Fruit fly (Drosophila melanogaster) whole organism, embryonic: ENCODE results near the gene Charon.

ENCODE experiments used
- B-H1 ChIP-seq: fragments of 200-800 bp; sonication (Bioruptor generic); IDR thresholded peaks from 3 replicates; pipeline ENCODE4 v1.3.6; 2022; ENCODE audit warnings: missing biosample characterization, missing genetic modification characterization
- Blimp-1 ChIP-seq: fragments of 200-800 bp; sonication (Bioruptor generic); optimal IDR thresholded peaks from 3 replicates; lab custom pipeline; 2018; ENCODE audit warnings: missing biosample characterization, missing genetic modification characterization, mild to moderate bottlenecking, moderate library complexity, missing genetic modification reagents
- CG10267 ChIP-seq: fragments of 200-800 bp; sonication (Bioruptor generic); optimal IDR thresholded peaks from 2 replicates; lab custom pipeline; 2018; ENCODE audit warnings: missing biosample characterization, mild to moderate bottlenecking, missing genetic modification characterization, moderate library complexity
- CG11085 ChIP-seq: fragments of 200-800 bp; sonication (Bioruptor generic); IDR thresholded peaks from 2 replicates; pipeline ENCODE4 v1.3.6; 2022; ENCODE audit warnings: missing biosample characterization, missing genetic modification characterization
- CG11504 ChIP-seq: fragments of 200-800 bp; sonication (Bioruptor generic); optimal IDR thresholded peaks from 3 replicates; lab custom pipeline; 2019; ENCODE audit warnings: missing biosample characterization, mild to moderate bottlenecking, missing genetic modification characterization, moderate library complexity
- CG1233 ChIP-seq: fragments of 200-800 bp; sonication (Bioruptor generic); optimal IDR thresholded peaks from 4 replicates; lab custom pipeline; 2018; ENCODE audit warnings: missing biosample characterization, mild to moderate bottlenecking, missing genetic modification characterization
- CG18599 ChIP-seq: fragments of 200-800 bp; sonication (Bioruptor generic); optimal IDR thresholded peaks from 3 replicates; lab custom pipeline; 2017; ENCODE audit warnings: missing biosample characterization, missing genetic modification characterization, mild to moderate bottlenecking, moderate library complexity, missing genetic modification reagents
- CG3281 ChIP-seq: fragments of 200-800 bp; sonication (Bioruptor generic); optimal IDR thresholded peaks from 3 replicates; lab custom pipeline; 2017; ENCODE audit warnings: missing biosample characterization, mild to moderate bottlenecking, missing genetic modification characterization
- CG3407 ChIP-seq: fragments of 200-800 bp; sonication (Bioruptor generic); optimal IDR thresholded peaks from 2 replicates; lab custom pipeline; 2018; ENCODE audit warnings: missing biosample characterization, mild to moderate bottlenecking, missing genetic modification characterization
- CG3726 ChIP-seq: fragments of 200-800 bp; sonication (Bioruptor generic); IDR thresholded peaks from 3 replicates; pipeline ENCODE4, ENCODE4 v1.3.6; 2022; ENCODE audit warnings: missing biosample characterization, missing genetic modification characterization
- CG6813 ChIP-seq: fragments of 200-800 bp; sonication (Bioruptor generic); optimal IDR thresholded peaks from 2 replicates; lab custom pipeline; 2017; ENCODE audit warnings: missing biosample characterization, missing genetic modification characterization, mild to moderate bottlenecking, moderate library complexity, missing genetic modification reagents
- CG8388 ChIP-seq: fragments of 200-800 bp; sonication (Bioruptor generic); optimal IDR thresholded peaks from 2 replicates; lab custom pipeline; 2019; ENCODE audit warnings: missing biosample characterization, mild to moderate bottlenecking, missing genetic modification characterization, moderate library complexity
- CG8478 ChIP-seq: fragments of >200 bp; optimal IDR thresholded peaks from 2 replicates; lab custom pipeline; 2018
- CTCF ChIP-seq: fragments of 200-800 bp; sonication (Bioruptor generic); optimal IDR thresholded peaks from 2 replicates; lab custom pipeline; 2017; ENCODE audit warnings: missing biosample characterization, mild to moderate bottlenecking, missing genetic modification characterization, moderate library complexity
- CoRest ChIP-seq: fragments of 200-800 bp; sonication (Bioruptor generic); optimal IDR thresholded peaks from 3 replicates; lab custom pipeline; 2018; ENCODE audit warnings: missing biosample characterization, mild to moderate bottlenecking, missing genetic modification characterization, moderate library complexity
- Deaf1 ChIP-seq: fragments of 200-800 bp; optimal IDR thresholded peaks from 3 replicates; lab custom pipeline; 2019; ENCODE audit warnings: missing biosample characterization, mild to moderate bottlenecking, missing genetic modification characterization, moderate library complexity
- Hr3 ChIP-seq: fragments of 200-800 bp; sonication (Bioruptor generic); optimal IDR thresholded peaks from 3 replicates; lab custom pipeline; 2016; ENCODE audit warnings: missing biosample characterization, missing genetic modification characterization
- Hr78 ChIP-seq, 2 experiments: fragments of 200-800 bp in 1 of 2; fragments of >200 bp in 1 of 2; sonication (Bioruptor generic) in 1 of 2; optimal IDR thresholded peaks; 2 replicates each; lab custom pipeline; 2017 to 2019; ENCODE audit warnings: missing biosample characterization in 2 of 2, missing genetic modification characterization in 2 of 2, mild to moderate bottlenecking in 1 of 2, moderate library complexity in 1 of 2
- Lhr ChIP-seq: fragments of 200-800 bp; sonication (Bioruptor generic); optimal IDR thresholded peaks from 3 replicates; lab custom pipeline; 2017; ENCODE audit warnings: mild to moderate bottlenecking, missing biosample characterization, missing genetic modification reagents, missing genetic modification characterization
- Med ChIP-seq: fragments of 200-800 bp; sonication (Bioruptor generic); peaks from one replicate; lab custom pipeline; 2016; ENCODE audit warnings: missing biosample characterization, missing genetic modification characterization, mild to moderate bottlenecking, inconsistent platforms, moderate library complexity
- Mrtf ChIP-seq: fragments of 200-800 bp; sonication (Bioruptor generic); IDR thresholded peaks from 3 replicates; pipeline ENCODE4 v1.3.6; 2022; ENCODE audit warnings: missing biosample characterization, missing genetic modification characterization
- Neu2 ChIP-seq: fragments of 200-800 bp; sonication (Bioruptor generic); optimal IDR thresholded peaks from 3 replicates; lab custom pipeline; 2016; ENCODE audit warnings: missing biosample characterization, missing genetic modification characterization, borderline replicate concordance
- Pdp1 ChIP-seq, 2 experiments: fragments of 200-800 bp; sonication (Bioruptor generic); optimal IDR thresholded peaks; 3 replicates each; lab custom pipeline; 2016; ENCODE audit warnings: missing biosample characterization in 2 of 2, missing genetic modification characterization in 2 of 2, mild to moderate bottlenecking in 1 of 2, moderate library complexity in 1 of 2
- abd-A ChIP-seq: fragments of 200-800 bp; sonication (Bioruptor generic); optimal IDR thresholded peaks from 3 replicates; lab custom pipeline; 2019; ENCODE audit warnings: missing biosample characterization, mild to moderate bottlenecking, missing genetic modification characterization, moderate library complexity
- ase ChIP-seq: fragments of 200-800 bp; sonication (Bioruptor generic); IDR thresholded peaks from 3 replicates; pipeline ENCODE4 v1.3.6; 2022; ENCODE audit warnings: missing biosample characterization, missing genetic modification characterization
- chif ChIP-seq, 2 experiments: fragments of 200-800 bp; sonication (Bioruptor generic); optimal IDR thresholded peaks; 3 replicates each; lab custom pipeline; 2016; ENCODE audit warnings: missing biosample characterization in 2 of 2, missing genetic modification characterization in 2 of 2
- chinmo ChIP-seq: fragments of 200-800 bp; sonication (Bioruptor generic); IDR thresholded peaks from 4 replicates; pipeline ENCODE4 v1.3.6; 2022; ENCODE audit warnings: missing biosample characterization, missing genetic modification characterization; ENCODE audit not compliant: partially characterized antibody
- crol ChIP-seq: fragments of 200-800 bp; sonication (Bioruptor generic); IDR thresholded peaks from 2 replicates; pipeline ENCODE4 v1.3.6; 2022; ENCODE audit warnings: missing biosample characterization, missing genetic modification characterization
- ewg ChIP-seq: fragments of 200-800 bp; sonication (Bioruptor generic); optimal IDR thresholded peaks from 3 replicates; lab custom pipeline; 2017; ENCODE audit warnings: mild to moderate bottlenecking, missing biosample characterization, missing genetic modification reagents, missing genetic modification characterization
- exex ChIP-seq: fragments of 200-800 bp; sonication (Bioruptor generic); optimal IDR thresholded peaks from 4 replicates; lab custom pipeline; 2018; ENCODE audit warnings: missing biosample characterization, mild to moderate bottlenecking, missing genetic modification characterization, moderate library complexity
- grau ChIP-seq: fragments of 200-800 bp; optimal IDR thresholded peaks from 3 replicates; lab custom pipeline; 2019; ENCODE audit warnings: missing biosample characterization, mild to moderate bottlenecking, missing genetic modification characterization, moderate library complexity
- gro ChIP-seq: fragments of 200-800 bp; sonication (Bioruptor generic); optimal IDR thresholded peaks from 2 replicates; lab custom pipeline; 2016; ENCODE audit warnings: missing biosample characterization, missing genetic modification characterization
- hbn ChIP-seq: fragments of 200-800 bp; sonication (Bioruptor generic); IDR thresholded peaks from 2 replicates; pipeline ENCODE4 v1.3.6; 2022; ENCODE audit warnings: missing biosample characterization, missing genetic modification characterization; ENCODE audit not compliant: partially characterized antibody
- lab ChIP-seq: fragments of 200-800 bp; sonication (Bioruptor generic); optimal IDR thresholded peaks from 3 replicates; lab custom pipeline; 2017; ENCODE audit warnings: missing biosample characterization, missing genetic modification characterization, mild to moderate bottlenecking, moderate library complexity, missing genetic modification reagents
- mirr ChIP-seq: fragments of 200-800 bp; sonication (Bioruptor generic); optimal IDR thresholded peaks from 3 replicates; lab custom pipeline; 2018; ENCODE audit warnings: missing biosample characterization, mild to moderate bottlenecking, missing genetic modification characterization
- nerfin-1 ChIP-seq: fragments of 200-800 bp; sonication (Bioruptor generic); optimal IDR thresholded peaks from 3 replicates; lab custom pipeline; 2019; ENCODE audit warnings: missing biosample characterization, mild to moderate bottlenecking, missing genetic modification characterization, moderate library complexity
- row ChIP-seq: fragments of 200-800 bp; sonication (Bioruptor generic); IDR thresholded peaks from 3 replicates; pipeline ENCODE4 v1.3.6; 2022; ENCODE audit warnings: missing biosample characterization, missing genetic modification characterization
- salm ChIP-seq: fragments of 200-800 bp; sonication (Bioruptor generic); optimal IDR thresholded peaks from 2 replicates; lab custom pipeline; 2018; ENCODE audit warnings: missing biosample characterization, mild to moderate bottlenecking, missing genetic modification characterization
- scrt ChIP-seq: fragments of 200-800 bp; sonication (Bioruptor generic); optimal IDR thresholded peaks from 2 replicates; lab custom pipeline; 2018; ENCODE audit warnings: missing biosample characterization, mild to moderate bottlenecking, missing genetic modification characterization, moderate library complexity
- stc ChIP-seq: fragments of 200-800 bp; sonication (Bioruptor generic); IDR thresholded peaks from 2 replicates; pipeline ENCODE4 v1.3.6; 2022; ENCODE audit warnings: missing biosample characterization, missing genetic modification characterization
- tll ChIP-seq, 2 experiments: fragments of 200-800 bp in 1 of 2; fragments of >200 bp in 1 of 2; sonication (Bioruptor generic) in 1 of 2; optimal IDR thresholded peaks; 2 replicates each; lab custom pipeline; 2017 to 2019; ENCODE audit warnings: missing biosample characterization in 2 of 2, missing genetic modification characterization in 2 of 2, mild to moderate bottlenecking in 1 of 2, moderate library complexity in 1 of 2
- vvl ChIP-seq: fragments of 200-800 bp; sonication (Bioruptor generic); IDR thresholded peaks from 2 replicates; pipeline ENCODE4 v1.3.6; 2022; ENCODE audit warnings: missing biosample characterization, missing genetic modification characterization
- wek ChIP-seq: fragments of 200-800 bp; sonication (Bioruptor generic); optimal IDR thresholded peaks from 3 replicates; lab custom pipeline; 2018; ENCODE audit warnings: missing biosample characterization, mild to moderate bottlenecking, missing genetic modification characterization, moderate library complexity

The Charon gene

dm6 chr2L:1135495-1135894 is 37.1 kb downstream of the Charon start (continued):
- TF ChIP-seq Hr3 (GFP tag; lab: Kevin White, UChicago) (peak; percentile 15), crol (GFP tag; lab: Robert Waterston, UW) (no peak)

- TF ChIP-seq ewg (GFP tag; lab: Kevin White, UChicago), result peak; percentile 60
- peak; percentile 16 for TF ChIP-seq CG18599
- TF ChIP-seq grau, result no peak
- TF ChIP-seq tll (GFP tag; optimal IDR thresholded peaks at IDR 0.05; lab: Kevin White, UChicago), result no peak
- peak; percentile 83 for TF ChIP-seq scrt (GFP tag; lab: Kevin White, UChicago)
- no peak for TF ChIP-seq Lhr (GFP tag; lab: Kevin White, UChicago)
- TF ChIP-seq CG3281 (GFP tag; lab: Kevin White, UChicago), result no peak
- 0 out of 3 replicates have a peak, but pooled peaks have one; percentile 5 for TF ChIP-seq Mrtf (GFP tag; lab: Robert Waterston, UW)
- TF ChIP-seq chinmo, result 0 out of 4 replicates have a peak, but pooled peaks have one; percentile 11
- TF ChIP-seq wek (GFP tag; lab: Kevin White, UChicago), result no peak
- peak; percentile 37; the same call in 1 of the 3 replicates for TF ChIP-seq row (GFP tag; lab: Robert Waterston, UW)
- TF ChIP-seq Pdp1 (GFP tag; optimal IDR thresholded peaks at IDR 0.05; lab: Kevin White, UChicago), result peak in 1 of 2 experiments; percentile 3
- peak; percentile 15 for TF ChIP-seq Deaf1
- peak; percentile 22 for TF ChIP-seq lab
- no peak for TF ChIP-seq stc (GFP tag; lab: Robert Waterston, UW)
- TF ChIP-seq salm (tag; lab: Kevin White, UChicago), result no peak
- TF ChIP-seq abd-A (tag; lab: Kevin White, UChicago), result peak; percentile 9
Observed at dm6 chr2L:1134011-1134743, 38.4 kb downstream of the Charon start, which contains the start of the genes Iris and CG4577. Iris (minus strand) TSS chr2L:1134098. CG4577 (plus strand) TSS chr2L:1134693.

- no peak for TF ChIP-seq CTCF (GFP tag; lab: Kevin White, UChicago)
- no peak for TF ChIP-seq CG3726
- peak; percentile 88 for TF ChIP-seq CoRest (tag; lab: Kevin White, UChicago)
- peak; percentile 88 for TF ChIP-seq Med (GFP tag; lab: Kevin White, UChicago)
- no peak for TF ChIP-seq gro (GFP tag; lab: Kevin White, UChicago)
- TF ChIP-seq Hr78 (GFP tag; optimal IDR thresholded peaks at IDR 0.05; lab: Kevin White, UChicago), result no peak
- TF ChIP-seq CG10267 (tag; lab: Kevin White, UChicago), result peak; percentile 67
- peak; percentile 53 for TF ChIP-seq CG1233 (GFP tag; lab: Kevin White, UChicago)
- TF ChIP-seq exex (tag; lab: Kevin White, UChicago), result no peak
- TF ChIP-seq Neu2, result no peak
- no peak for TF ChIP-seq CG6813
- peak; percentile 42; the same call in 2 of the 3 replicates for TF ChIP-seq B-H1 (GFP tag; lab: Robert Waterston, UW)
- TF ChIP-seq vvl, result peak; percentile 70; the same call in 1 of the 2 replicates
- peak; percentile 46 for TF ChIP-seq nerfin-1 (tag; lab: Kevin White, UChicago)
- TF ChIP-seq CG11085 (GFP tag; lab: Robert Waterston, UW), result peak; percentile 42; the same call in 1 of the 2 replicates
- TF ChIP-seq Blimp-1 (GFP tag; lab: Kevin White, UChicago), result peak; percentile 53
- TF ChIP-seq tll (GFP tag; optimal IDR thresholded peaks at IDR 0.05; lab: Kevin White, UChicago), result no peak
- TF ChIP-seq CG3407 (GFP tag; lab: Kevin White, UChicago), result peak; percentile 2
- TF ChIP-seq hbn (GFP tag; lab: Robert Waterston, UW), result peak; percentile 48
- TF ChIP-seq ase (GFP tag; lab: Robert Waterston, UW), result no peak
- TF ChIP-seq mirr (GFP tag; lab: Kevin White, UChicago), result no peak
- peak; percentile 75 for TF ChIP-seq CG11504 (tag; lab: Kevin White, UChicago)
- TF ChIP-seq chif (GFP tag; optimal IDR thresholded peaks at IDR 0.05; lab: Kevin White, UChicago), result peak in 1 of 2 experiments; percentile 45
- TF ChIP-seq CG8388 (GFP tag; lab: Kevin White, UChicago), result peak; percentile 61
- TF ChIP-seq CG8478, result no peak
Observed at dm6 chr2L:1128932-1129887, 43.4 kb downstream of the Charon start, which contains the start of the genes Pino and TBC1D23. Pino (minus strand) TSS chr2L:1128953. TBC1D23 (plus strand) TSS chr2L:1129316.
